Fruit fly (Drosophila melanogaster) whole organism: ENCODE measurements around the gene eIF4E1.

Experiments
- CG8478 ChIP-seq: fragments of >200 bp; optimal IDR thresholded peaks from 2 replicates; lab custom pipeline; 2018; ENCODE audit warnings: inconsistent platforms
- pan ChIP-seq: fragments of >200 bp; optimal IDR thresholded peaks from 2 replicates; lab custom pipeline; 2017

dm6 chr3L:9358713-9359040, 43.6 kb downstream of the eIF4E1 start, which contains the start of the genes UGP and Svip:
- no peak for TF ChIP-seq pan (lab: Kevin White, UChicago)
- TF ChIP-seq CG8478 (lab: Kevin White, UChicago) = no peak
